Worm (Caenorhabditis elegans): Measurements from ENCODE around the gene T25D10.4.

Gene T25D10.4

ce11 chrII:6453341-6453806 is 43.3 kb upstream of the T25D10.4 start, which contains the start of gene atg-16.2 (continued):
- TF ChIP-seq egl-27 (tag; optimal IDR thresholded peaks at IDR 0.05) (no peak), mxl-3 (GFP tag; optimal IDR thresholded peaks at IDR 0.05) (peak; percentile 91), nhr-6 (tag; optimal IDR thresholded peaks at IDR 0.05) (peak; percentile 47), rbr-2 (tag; optimal IDR thresholded peaks at IDR 0.05) (peak; percentile 37), snpc-4 (tag; optimal IDR thresholded peaks at IDR 0.05) (no peak), ZK546.5 (tag; optimal IDR thresholded peaks at IDR 0.05) (no peak), nhr-237 (tag; optimal IDR thresholded peaks at IDR 0.05) (no peak), nhr-10 (tag; optimal IDR thresholded peaks at IDR 0.05) (no peak), nhr-77 (tag; optimal IDR thresholded peaks at IDR 0.05) (no peak), daf-12 (tag; optimal IDR thresholded peaks at IDR 0.05) (no peak), arid-1 (GFP tag; conservative IDR thresholded peaks at IDR 0.05) (no peak), F49E8.2 (tag; optimal IDR thresholded peaks at IDR 0.05; ENCODE audit: borderline replicate concordance) (no peak), D1046.2 (GFP tag; IDR thresholded peaks at IDR 0.05) (no peak), T20F7.1 (GFP tag; optimal IDR thresholded peaks at IDR 0.05) (peak; percentile 38), vab-7 (GFP tag; IDR thresholded peaks at IDR 0.05) (no peak), ceh-82 (tag; optimal IDR thresholded peaks at IDR 0.05) (no peak), lsy-2 (tag; optimal IDR thresholded peaks at IDR 0.05) (peak in 1 of 2 experiments; percentile 83), ceh-32 (tag; optimal IDR thresholded peaks at IDR 0.05; ENCODE audit: poor library complexity) (no peak), nhr-28 (tag; optimal IDR thresholded peaks at IDR 0.05) (peak; percentile 71), egl-43 (GFP tag; IDR thresholded peaks at IDR 0.05) (no peak), mes-2 (tag; optimal IDR thresholded peaks at IDR 0.05; ENCODE audit: poor library complexity, severe bottlenecking) (no peak)

- no peak for TF ChIP-seq set-16 (GFP tag; IDR thresholded peaks at IDR 0.05)
- TF ChIP-seq saeg-2 (GFP tag; IDR thresholded peaks at IDR 0.05): no peak
- TF ChIP-seq php-3 (GFP tag; IDR thresholded peaks at IDR 0.05): no peak
- TF ChIP-seq F44E2.7 (GFP tag; IDR thresholded peaks at IDR 0.05): no peak
- no peak for TF ChIP-seq tag-97 (GFP tag; IDR thresholded peaks at IDR 0.05)
- no peak for TF ChIP-seq dmd-9 (GFP tag; IDR thresholded peaks at IDR 0.05)
- no peak for TF ChIP-seq nhr-76 (tag; optimal IDR thresholded peaks at IDR 0.05)
- peak; percentile 28 for TF ChIP-seq pqm-1 (tag; optimal IDR thresholded peaks at IDR 0.05)
- no peak for TF ChIP-seq daf-8 (GFP tag; IDR thresholded peaks at IDR 0.05)
- no peak for TF ChIP-seq F37D6.2 (tag; optimal IDR thresholded peaks at IDR 0.05)
- TF ChIP-seq dmd-6 (GFP tag; IDR thresholded peaks at IDR 0.05): no peak
- no peak for TF ChIP-seq cey-2 (tag; optimal IDR thresholded peaks at IDR 0.05; ENCODE audit: borderline replicate concordance, insufficient read depth)
- TF ChIP-seq F49E8.2 (tag; optimal IDR thresholded peaks at IDR 0.05; ENCODE audit: borderline replicate concordance): no peak
- no peak for TF ChIP-seq ceh-20 (GFP tag; IDR thresholded peaks at IDR 0.05)
- TF ChIP-seq lin-15B (tag; optimal IDR thresholded peaks at IDR 0.05): no peak
- TF ChIP-seq hlh-30 (tag; optimal IDR thresholded peaks at IDR 0.05; ENCODE audit: insufficient read depth): no peak
- no peak for TF ChIP-seq nhr-6 (tag; optimal IDR thresholded peaks at IDR 0.05)
- no peak for TF ChIP-seq hmg-1.1 (GFP tag; IDR thresholded peaks at IDR 0.05)
- no peak for TF ChIP-seq nhr-25 (tag; optimal IDR thresholded peaks at IDR 0.05; ENCODE audit: borderline replicate concordance, insufficient read depth)
- TF ChIP-seq aly-2 (tag; optimal IDR thresholded peaks at IDR 0.05): no peak
- TF ChIP-seq lsy-2 (tag; optimal IDR thresholded peaks at IDR 0.05): no peak
- no peak for TF ChIP-seq nhr-41 (GFP tag; IDR thresholded peaks at IDR 0.05)
- peak; percentile 60 for TF ChIP-seq nhr-28 (tag; optimal IDR thresholded peaks at IDR 0.05)
- no peak for TF ChIP-seq ztf-7 (tag; optimal IDR thresholded peaks at IDR 0.05)
- no peak for TF ChIP-seq zag-1 (tag; optimal IDR thresholded peaks at IDR 0.05)
- TF ChIP-seq mxl-3 (GFP tag; optimal IDR thresholded peaks at IDR 0.05): peak; percentile 54
Observed at ce11 chrII:6449656-6450055, 39.6 kb upstream of the T25D10.4 start, which contains the start of gene nhr-22. Gene nhr-22, minus strand, starts transcription at chrII:6449792.

Measured in whole organism, L4 larva.